Worm (Caenorhabditis elegans): ENCODE data around the gene B0564.2.

Gene B0564.2

ce11 chrIV:13154391-13155283, 47.2 kb downstream of the B0564.2 start, which contains the start of the genes crld-1 and msh-5 (continued):
- no peak for TF ChIP-seq madf-3 (GFP tag; IDR thresholded peaks at IDR 0.05)
- no peak for TF ChIP-seq nhr-120 (GFP tag; IDR thresholded peaks at IDR 0.05)
- no peak for TF ChIP-seq bed-1 (GFP tag; IDR thresholded peaks at IDR 0.05)
- no peak for TF ChIP-seq tlf-1 (GFP tag; optimal IDR thresholded peaks at IDR 0.05)
- no peak for TF ChIP-seq B0261.1 (tag; optimal IDR thresholded peaks at IDR 0.05)
- no peak for TF ChIP-seq attf-5 (GFP tag; optimal IDR thresholded peaks at IDR 0.05)
- no peak for TF ChIP-seq lir-1 (GFP tag; conservative IDR thresholded peaks at IDR 0.05)
- TF ChIP-seq ztf-25 (GFP tag; IDR thresholded peaks at IDR 0.05) = no peak
- peak; percentile 32 for TF ChIP-seq snpc-1.3 (tag; optimal IDR thresholded peaks at IDR 0.05; ENCODE audit: insufficient read depth)
- TF ChIP-seq F33H1.4 (GFP tag; IDR thresholded peaks at IDR 0.05) = peak; percentile 93
- no peak for TF ChIP-seq athp-1 (tag; optimal IDR thresholded peaks at IDR 0.05)

Measured in whole organism, young adult.